Worm (Caenorhabditis elegans) whole organism, L3 larva: ENCODE measurements around the gene glb-10.

Source experiments
- R02D3.7 ChIP-seq: fragments of 150-350 bp; optimal IDR thresholded peaks from 2 replicates; lab custom pipeline; 2014; ENCODE audit warnings: missing biosample characterization, missing genetic modification characterization
- aly-2 ChIP-seq: fragments of 150-350 bp; optimal IDR thresholded peaks from 2 replicates; lab custom pipeline; 2014; ENCODE audit warnings: missing biosample characterization, missing genetic modification characterization
- ceh-28 ChIP-seq: fragments of 150-350 bp; optimal IDR thresholded peaks from 2 replicates; lab custom pipeline; 2014; ENCODE audit warnings: missing biosample characterization, missing genetic modification reagents, missing genetic modification characterization
- ceh-9 ChIP-seq: sonication (generic microtip); optimal IDR thresholded peaks from 2 replicates; lab custom pipeline; 2018; ENCODE audit warnings: missing biosample characterization, missing genetic modification characterization
- daf-12 ChIP-seq: fragments of 150-350 bp; optimal IDR thresholded peaks from 2 replicates; lab custom pipeline; 2014; ENCODE audit warnings: missing biosample characterization, missing genetic modification reagents, missing genetic modification characterization
- egl-27 ChIP-seq: sonication (generic microtip); optimal IDR thresholded peaks from 4 replicates; lab custom pipeline; 2017; ENCODE audit warnings: missing biosample characterization, missing genetic modification reagents, missing genetic modification characterization
- egl-5 ChIP-seq: fragments of 150-350 bp; optimal IDR thresholded peaks from 2 replicates; lab custom pipeline; 2017; ENCODE audit warnings: missing biosample characterization, missing genetic modification reagents, missing genetic modification characterization, inconsistent platforms
- elt-1 ChIP-seq: fragments of 150-350 bp; optimal IDR thresholded peaks from 2 replicates; lab custom pipeline; 2014; ENCODE audit warnings: missing biosample characterization, missing genetic modification characterization
- elt-2 ChIP-seq: sonication (generic microtip); optimal IDR thresholded peaks from 2 replicates; lab custom pipeline; 2016; ENCODE audit warnings: missing genetic modification reagents, mild to moderate bottlenecking, missing genetic modification characterization, missing compliant biosample characterization
- elt-3 ChIP-seq, 3 experiments: fragments of 150-350 bp in 1 of 3; sonication (generic microtip) in 2 of 3; optimal IDR thresholded peaks; 2 replicates in 2 of 3; 4 replicates in 1 of 3; lab custom pipeline; 2014 to 2017; ENCODE audit warnings: missing biosample characterization in 3 of 3, missing genetic modification characterization in 3 of 3
- fos-1 ChIP-seq: fragments of 150-350 bp; optimal IDR thresholded peaks from 2 replicates; lab custom pipeline; 2014; ENCODE audit warnings: missing biosample characterization, missing genetic modification characterization
- hmg-11 ChIP-seq: sonication (generic microtip); optimal IDR thresholded peaks from 2 replicates; lab custom pipeline; 2016; ENCODE audit warnings: missing genetic modification characterization, missing compliant biosample characterization
- jun-1 ChIP-seq: fragments of 150-350 bp; optimal IDR thresholded peaks from 2 replicates; lab custom pipeline; 2014; ENCODE audit warnings: missing biosample characterization, missing genetic modification reagents, missing genetic modification characterization
- lin-15B ChIP-seq: fragments of 150-350 bp; optimal IDR thresholded peaks from 2 replicates; lab custom pipeline; 2014; ENCODE audit warnings: missing biosample characterization, missing genetic modification characterization
- lin-39 ChIP-seq: fragments of 150-350 bp; optimal IDR thresholded peaks from 2 replicates; lab custom pipeline; 2018; ENCODE audit warnings: missing biosample characterization, missing genetic modification reagents, missing genetic modification characterization
- lsy-12 ChIP-seq: sonication (generic microtip); optimal IDR thresholded peaks from 2 replicates; lab custom pipeline; 2016; ENCODE audit warnings: mild to moderate bottlenecking, missing genetic modification characterization, missing compliant biosample characterization
- mml-1 ChIP-seq: fragments of 150-350 bp; sonication (generic microtip); optimal IDR thresholded peaks from 3 replicates; lab custom pipeline; 2014; ENCODE audit warnings: missing biosample characterization, missing genetic modification characterization
- nfya-1 ChIP-seq: sonication (generic microtip); optimal IDR thresholded peaks from 2 replicates; lab custom pipeline; 2017; ENCODE audit warnings: missing genetic modification characterization, mild to moderate bottlenecking, missing compliant biosample characterization, antibody characterized with exemption, moderate library complexity; ENCODE audit not compliant: insufficient read depth
- nhr-12 ChIP-seq: fragments of 150-350 bp; optimal IDR thresholded peaks from 2 replicates; lab custom pipeline; 2014; ENCODE audit warnings: missing biosample characterization, missing genetic modification characterization
- nhr-23 ChIP-seq: fragments of 150-350 bp; optimal IDR thresholded peaks from 2 replicates; lab custom pipeline; 2014; ENCODE audit warnings: missing biosample characterization, missing genetic modification reagents, missing genetic modification characterization
- nhr-237 ChIP-seq: fragments of 150-350 bp; optimal IDR thresholded peaks from 2 replicates; lab custom pipeline; 2014; ENCODE audit warnings: missing biosample characterization, missing genetic modification characterization
- nhr-25 ChIP-seq: sonication (generic microtip); optimal IDR thresholded peaks from 2 replicates; lab custom pipeline; 2017; ENCODE audit warnings: missing biosample characterization, missing genetic modification characterization
- nhr-43 ChIP-seq: sonication (generic microtip); optimal IDR thresholded peaks from 2 replicates; lab custom pipeline; 2016; ENCODE audit warnings: mild to moderate bottlenecking, missing genetic modification characterization, missing compliant biosample characterization; ENCODE audit not compliant: poor library complexity, severe bottlenecking
- pha-4 ChIP-seq: fragments of 150-350 bp; optimal IDR thresholded peaks from 2 replicates; lab custom pipeline; 2014; ENCODE audit warnings: missing biosample characterization, missing genetic modification reagents, missing genetic modification characterization
- pqm-1 ChIP-seq: fragments of 150-350 bp; optimal IDR thresholded peaks from 2 replicates; lab custom pipeline; 2017; ENCODE audit warnings: missing biosample characterization, missing genetic modification characterization, inconsistent platforms
- skn-1 ChIP-seq: fragments of 150-350 bp; optimal IDR thresholded peaks from 2 replicates; lab custom pipeline; 2014; ENCODE audit warnings: missing biosample characterization, missing genetic modification characterization
- snpc-4 ChIP-seq: fragments of 150-350 bp; optimal IDR thresholded peaks from 2 replicates; lab custom pipeline; 2014; ENCODE audit warnings: missing biosample characterization, missing genetic modification characterization
- tbx-2 ChIP-seq: sonication (generic microtip); optimal IDR thresholded peaks from 2 replicates; lab custom pipeline; 2016; ENCODE audit warnings: mild to moderate bottlenecking, missing genetic modification characterization, missing compliant biosample characterization
- unc-39 ChIP-seq: sonication (generic microtip); optimal IDR thresholded peaks from 4 replicates; lab custom pipeline; 2017; ENCODE audit warnings: missing biosample characterization, missing genetic modification characterization
- unc-62 ChIP-seq: fragments of 150-350 bp; sonication (generic microtip); optimal IDR thresholded peaks from 4 replicates; lab custom pipeline; 2014; ENCODE audit warnings: missing biosample characterization, missing genetic modification reagents, missing genetic modification characterization

Gene glb-10

ce11 chrII:6269805-6270414, 39.2 kb downstream of the glb-10 start, which contains the start of gene F13H8.2:
F13H8.2 (plus strand) TSS chrII:6270364.
- TF ChIP-seq mml-1 (tag; lab: Kevin White, UChicago): no peak
- peak; percentile 71 for TF ChIP-seq nhr-43 (tag; lab: Kevin White, UChicago)
- TF ChIP-seq elt-2: peak; percentile 51
- peak; percentile 40 for TF ChIP-seq jun-1
- peak; percentile 59 for TF ChIP-seq egl-5 (tag; lab: Kevin White, UChicago)
- peak; percentile 85 for TF ChIP-seq nfya-1 (tag; lab: Kevin White, UChicago)
- peak; percentile 72 for TF ChIP-seq lin-15B (tag; lab: Kevin White, UChicago)
- TF ChIP-seq lsy-12 (tag; lab: Kevin White, UChicago): peak; percentile 54
- TF ChIP-seq hmg-11 (tag; lab: Kevin White, UChicago): peak; percentile 59
- TF ChIP-seq fos-1 (tag; lab: Kevin White, UChicago): no peak
- TF ChIP-seq snpc-4: peak; percentile 29
- TF ChIP-seq unc-62 (GFP tag; lab: Kevin White, UChicago): no peak
- TF ChIP-seq nhr-23 (tag; lab: Kevin White, UChicago): peak; percentile 80
- TF ChIP-seq tbx-2 (tag; lab: Kevin White, UChicago): peak; percentile 63
- TF ChIP-seq aly-2 (tag; lab: Kevin White, UChicago): no peak
- TF ChIP-seq elt-3 (tag; optimal IDR thresholded peaks at IDR 0.05; lab: Kevin White, UChicago): no peak
- no peak for TF ChIP-seq daf-12 (tag; lab: Kevin White, UChicago)
- TF ChIP-seq nhr-25 (tag; lab: Kevin White, UChicago): peak; percentile 63
- no peak for TF ChIP-seq skn-1 (tag; lab: Kevin White, UChicago)
- peak; percentile 85 for TF ChIP-seq pha-4 (tag; lab: Kevin White, UChicago)
- TF ChIP-seq R02D3.7 (tag; lab: Kevin White, UChicago): peak; percentile 55
- TF ChIP-seq lin-39: peak; percentile 39
- peak; percentile 69 for TF ChIP-seq ceh-28 (tag; lab: Kevin White, UChicago)
- TF ChIP-seq nhr-12 (tag; lab: Kevin White, UChicago): no peak

DNA sequence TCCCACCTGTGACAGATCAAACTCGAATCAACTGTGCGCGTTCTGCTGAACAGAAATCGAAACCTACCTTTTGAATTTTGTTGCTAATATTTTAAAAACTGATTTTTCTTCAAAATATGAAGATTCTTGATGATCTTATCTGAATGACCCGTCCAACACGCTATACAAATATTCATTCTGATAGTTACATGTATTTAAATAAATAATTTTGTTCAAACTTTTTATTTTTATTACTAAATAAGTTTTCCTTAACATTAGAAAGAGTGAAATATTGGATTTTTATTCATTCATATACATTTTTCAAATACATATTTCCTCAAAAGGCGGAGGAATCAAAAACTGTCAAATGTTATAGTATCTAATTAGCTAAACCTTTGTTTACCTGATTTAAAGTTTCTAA, 41.1 kb downstream of the glb-10 start, which contains the start of gene F13H8.8:
Gene F13H8.8, minus strand, starts transcription at position 101 of the 400 bp plus-strand sequence.
- no peak for TF ChIP-seq egl-27
- TF ChIP-seq nhr-43 (tag; lab: Kevin White, UChicago): no peak
- TF ChIP-seq nfya-1 (tag; lab: Kevin White, UChicago): no peak
- no peak for TF ChIP-seq tbx-2 (tag; lab: Kevin White, UChicago)
- TF ChIP-seq aly-2 (tag; lab: Kevin White, UChicago): no peak
- TF ChIP-seq, all 47 proteins: peak for 0

DNA sequence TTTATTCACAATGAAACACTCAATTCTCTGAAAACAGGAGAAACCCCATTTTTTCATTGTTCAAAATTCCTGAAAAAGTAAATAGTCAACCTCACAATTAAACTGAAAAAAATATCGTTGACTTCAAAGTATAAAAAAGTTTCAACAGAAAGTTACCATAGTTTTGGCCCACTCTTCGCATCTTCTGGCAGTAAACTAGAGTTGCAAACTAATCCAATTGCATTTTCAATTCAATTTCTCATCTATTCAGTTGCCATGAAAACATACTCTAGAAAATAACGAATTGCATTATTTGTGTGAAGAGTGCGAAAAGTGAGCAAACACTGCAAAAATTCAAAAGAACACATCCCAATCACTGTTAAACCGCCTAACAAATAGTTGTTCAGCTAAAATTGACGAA, 45.4 kb downstream of the glb-10 start, which contains the start of gene F13H8.3:
Gene F13H8.3, plus strand, starts transcription at position 301 of the 400 bp plus-strand sequence.
- TF ChIP-seq nfya-1 (tag; lab: Kevin White, UChicago) (no peak), elt-2 (no peak), tbx-2 (tag; lab: Kevin White, UChicago) (no peak), R02D3.7 (tag; lab: Kevin White, UChicago) (no peak), elt-1 (tag; lab: Kevin White, UChicago) (no peak), elt-3 (tag; optimal IDR thresholded peaks at IDR 0.05; lab: Kevin White, UChicago) (no peak), jun-1 (no peak), nhr-25 (tag; lab: Kevin White, UChicago) (no peak), lsy-12 (tag; lab: Kevin White, UChicago) (no peak), unc-39 (tag; lab: Kevin White, UChicago) (no peak), egl-27 (no peak), unc-62 (GFP tag; lab: Kevin White, UChicago) (no peak), pqm-1 (tag; lab: Kevin White, UChicago) (no peak), skn-1 (tag; lab: Kevin White, UChicago) (no peak), hmg-11 (tag; lab: Kevin White, UChicago) (no peak)

DNA sequence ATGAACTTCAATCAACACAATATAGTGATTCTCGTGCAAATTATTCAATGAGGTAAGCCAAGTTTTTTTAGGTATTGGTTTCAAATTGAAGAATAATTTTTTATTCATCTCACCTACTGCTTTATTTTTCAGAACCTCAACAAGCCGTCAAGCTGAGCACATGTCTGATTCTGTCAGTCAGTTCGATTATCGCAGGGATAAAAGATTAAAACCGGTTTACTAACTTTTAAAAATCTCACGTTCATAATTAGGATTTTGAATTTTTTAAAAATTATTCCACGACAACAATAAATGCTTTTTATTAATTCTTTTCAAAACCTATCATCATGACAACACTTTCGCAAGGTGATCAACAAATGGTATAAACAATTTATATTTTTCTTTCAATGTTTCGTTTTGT, 46.9 kb downstream of the glb-10 start, which contains the start of gene F13H8.12:
Gene F13H8.12, plus strand, starts transcription at position 301 of the 400 bp plus-strand sequence.
- no peak for TF ChIP-seq tbx-2 (tag; lab: Kevin White, UChicago)
- TF ChIP-seq ceh-9 (tag; lab: Kevin White, UChicago): no peak
- no peak for TF ChIP-seq unc-62 (GFP tag; lab: Kevin White, UChicago)
- no peak for TF ChIP-seq pqm-1 (tag; lab: Kevin White, UChicago)
- TF ChIP-seq hmg-11 (tag; lab: Kevin White, UChicago): no peak
- no peak for TF ChIP-seq nhr-237 (tag; lab: Kevin White, UChicago)
- no peak for TF ChIP-seq jun-1
